Worm (Caenorhabditis elegans) whole organism, late embryonic: ENCODE results near the gene fbxb-41.

Experiments used
- ceh-30 ChIP-seq: fragments of 150-350 bp; optimal IDR thresholded peaks from 2 replicates; lab custom pipeline; 2014; ENCODE audit warnings: missing biosample characterization, missing genetic modification characterization
- dve-1 ChIP-seq: sonication (generic microtip); optimal IDR thresholded peaks from 2 replicates; lab custom pipeline; 2017; ENCODE audit warnings: antibody characterized with exemption, mild to moderate bottlenecking, missing genetic modification characterization, missing compliant biosample characterization
- fkh-10 ChIP-seq: fragments of 150-350 bp; optimal IDR thresholded peaks from 2 replicates; lab custom pipeline; 2014; ENCODE audit warnings: missing biosample characterization, missing genetic modification reagents, missing genetic modification characterization
- lin-11 ChIP-seq: fragments of 200-800 bp; sonication (Bioruptor generic); optimal IDR thresholded peaks from 2 replicates; lab custom pipeline; 2018; ENCODE audit warnings: mild to moderate bottlenecking, missing genetic modification characterization, missing compliant biosample characterization
- nhr-11 ChIP-seq: fragments of 150-350 bp; optimal IDR thresholded peaks from 2 replicates; lab custom pipeline; 2014; ENCODE audit warnings: missing biosample characterization, missing genetic modification characterization
- npax-4 ChIP-seq: sonication (generic microtip); optimal IDR thresholded peaks from 2 replicates; lab custom pipeline; 2016; ENCODE audit warnings: missing genetic modification characterization, missing compliant biosample characterization
- rnt-1 ChIP-seq: sonication (generic microtip); optimal IDR thresholded peaks from 2 replicates; lab custom pipeline; 2016; ENCODE audit warnings: missing genetic modification characterization, missing compliant biosample characterization
- tbx-2 ChIP-seq: sonication (generic microtip); optimal IDR thresholded peaks from 2 replicates; lab custom pipeline; 2016; ENCODE audit warnings: missing genetic modification characterization, missing compliant biosample characterization

- TF ChIP-seq fkh-10 (no peak), tbx-2 (tag; lab: Kevin White, UChicago) (no peak), rnt-1 (tag; lab: Kevin White, UChicago) (no peak), dve-1 (tag; lab: Kevin White, UChicago) (no peak), npax-4 (tag; lab: Kevin White, UChicago) (no peak), lin-11 (tag; lab: Kevin White, UChicago) (no peak), ceh-30 (tag; lab: Kevin White, UChicago) (no peak), nhr-11 (no peak)
These were observed 15.5 kb downstream of the fbxb-41 start, which contains the start of gene M01D1.12 for ce11 chrII:1026670-1027069.
